Fruit fly (Drosophila melanogaster) whole organism, embryonic: ENCODE measurements around the gene Phb1.
A peak's percentile ranks its signal among the peaks of the same experiment; 100 is the strongest.

Experiments
- Adf1 ChIP-seq: fragments of 200-800 bp; sonication (Bioruptor generic); IDR thresholded peaks from 2 replicates; pipeline ENCODE4 v1.3.6; 2022; ENCODE audit warnings: missing biosample characterization, missing genetic modification characterization
- BEAF-32 ChIP-seq: fragments of 200-800 bp; sonication (Bioruptor generic); optimal IDR thresholded peaks from 3 replicates; lab custom pipeline; 2017; ENCODE audit warnings: missing biosample characterization, missing genetic modification characterization, mild to moderate bottlenecking, moderate library complexity, missing genetic modification reagents
- CG10543 ChIP-seq: fragments of 200-800 bp; sonication (Bioruptor generic); optimal IDR thresholded peaks from 3 replicates; lab custom pipeline; 2017; ENCODE audit warnings: missing biosample characterization, mild to moderate bottlenecking, missing genetic modification characterization, moderate library complexity
- CG11247 ChIP-seq: fragments of 200-800 bp; sonication (Bioruptor generic); IDR thresholded peaks from 2 replicates; pipeline ENCODE4 v1.3.6; 2022; ENCODE audit warnings: missing biosample characterization, missing genetic modification characterization
- CG15479 ChIP-seq: fragments of 200-800 bp; sonication (Bioruptor generic); optimal IDR thresholded peaks from 3 replicates; lab custom pipeline; 2019; ENCODE audit warnings: missing biosample characterization, mild to moderate bottlenecking, missing genetic modification characterization, moderate library complexity
- CG18262 ChIP-seq: fragments of 200-800 bp; optimal IDR thresholded peaks from 3 replicates; lab custom pipeline; 2019; ENCODE audit warnings: missing biosample characterization, mild to moderate bottlenecking, missing genetic modification characterization, moderate library complexity
- CG2202 ChIP-seq: fragments of 200-800 bp; sonication (Bioruptor generic); optimal IDR thresholded peaks from 2 replicates; lab custom pipeline; 2018; ENCODE audit warnings: missing biosample characterization, mild to moderate bottlenecking, missing genetic modification characterization
- CG33557 ChIP-seq: fragments of 200-800 bp; sonication (Bioruptor generic); optimal IDR thresholded peaks from 2 replicates; lab custom pipeline; 2019; ENCODE audit warnings: missing biosample characterization, mild to moderate bottlenecking, missing genetic modification characterization, moderate library complexity
- CG3726 ChIP-seq: fragments of 200-800 bp; sonication (Bioruptor generic); IDR thresholded peaks from 3 replicates; pipeline ENCODE4, ENCODE4 v1.3.6; 2022; ENCODE audit warnings: missing biosample characterization, missing genetic modification characterization
- CG6272 ChIP-seq: fragments of 200-800 bp; sonication (Bioruptor generic); IDR thresholded peaks from 2 replicates; pipeline ENCODE4 v1.3.6; 2022; ENCODE audit warnings: missing biosample characterization, missing genetic modification characterization
- CG8388 ChIP-seq: fragments of 200-800 bp; sonication (Bioruptor generic); optimal IDR thresholded peaks from 2 replicates; lab custom pipeline; 2019; ENCODE audit warnings: missing biosample characterization, mild to moderate bottlenecking, missing genetic modification characterization, moderate library complexity
- Chrac-16 ChIP-seq: fragments of 200-800 bp; sonication (Bioruptor generic); optimal IDR thresholded peaks from 3 replicates; lab custom pipeline; 2016; ENCODE audit warnings: missing biosample characterization, missing genetic modification characterization
- CoRest ChIP-seq: fragments of 200-800 bp; sonication (Bioruptor generic); optimal IDR thresholded peaks from 3 replicates; lab custom pipeline; 2018; ENCODE audit warnings: missing biosample characterization, mild to moderate bottlenecking, missing genetic modification characterization, moderate library complexity
- D ChIP-seq, 2 experiments: fragments of 200-800 bp in 1 of 2; fragments of >200 bp in 1 of 2; sonication (Bioruptor generic) in 1 of 2; optimal IDR thresholded peaks; 2 replicates in 1 of 2; 3 replicates in 1 of 2; lab custom pipeline; 2017; ENCODE audit warnings: mild to moderate bottlenecking in 1 of 2, missing biosample characterization in 1 of 2, missing genetic modification characterization in 1 of 2, missing genetic modification reagents in 1 of 2
- Deaf1 ChIP-seq: fragments of 200-800 bp; optimal IDR thresholded peaks from 3 replicates; lab custom pipeline; 2019; ENCODE audit warnings: missing biosample characterization, mild to moderate bottlenecking, missing genetic modification characterization, moderate library complexity
- Dll ChIP-seq: fragments of 200-800 bp; sonication (Bioruptor generic); IDR thresholded peaks from 4 replicates; pipeline ENCODE4 v1.3.6; 2022; ENCODE audit warnings: missing biosample characterization, missing genetic modification characterization; ENCODE audit not compliant: partially characterized antibody
- E2f2 ChIP-seq: fragments of 200-800 bp; sonication (Bioruptor generic); IDR thresholded peaks from 2 replicates; pipeline ENCODE4 v1.3.6; 2022; ENCODE audit warnings: missing biosample characterization, missing genetic modification characterization
- Fer1 ChIP-seq: fragments of 200-800 bp; sonication (Bioruptor generic); optimal IDR thresholded peaks from 2 replicates; lab custom pipeline; 2017; ENCODE audit warnings: missing biosample characterization, mild to moderate bottlenecking, missing genetic modification characterization
- Fer2 ChIP-seq: fragments of 200-800 bp; sonication (Bioruptor generic); optimal IDR thresholded peaks from 2 replicates; lab custom pipeline; 2018; ENCODE audit warnings: missing biosample characterization, mild to moderate bottlenecking, missing genetic modification characterization, moderate library complexity
- HLH3B ChIP-seq: fragments of 200-800 bp; sonication (Bioruptor generic); IDR thresholded peaks from 2 replicates; pipeline ENCODE4 v1.3.6; 2022; ENCODE audit warnings: missing biosample characterization, missing genetic modification characterization
- HLH4C ChIP-seq: fragments of 200-800 bp; sonication (Bioruptor generic); IDR thresholded peaks from 3 replicates; pipeline ENCODE4 v1.3.6; 2022; ENCODE audit warnings: missing biosample characterization, missing genetic modification characterization; ENCODE audit not compliant: partially characterized antibody
- HLH54F ChIP-seq: fragments of 200-800 bp; sonication (Bioruptor generic); optimal IDR thresholded peaks from 3 replicates; lab custom pipeline; 2016; ENCODE audit warnings: missing biosample characterization, missing genetic modification characterization
- Rfx ChIP-seq: fragments of 200-800 bp; sonication (Bioruptor generic); IDR thresholded peaks from 2 replicates; pipeline ENCODE4 v1.3.6; 2022; ENCODE audit warnings: missing biosample characterization, missing genetic modification characterization
- Side ChIP-seq: fragments of 200-800 bp; sonication (Bioruptor generic); optimal IDR thresholded peaks from 2 replicates; lab custom pipeline; 2016; ENCODE audit warnings: missing biosample characterization, missing genetic modification characterization
- Sox102F ChIP-seq: fragments of 200-800 bp; sonication (Bioruptor generic); optimal IDR thresholded peaks from 2 replicates; lab custom pipeline; 2018; ENCODE audit warnings: missing biosample characterization, mild to moderate bottlenecking, missing genetic modification characterization, moderate library complexity
- Xrp1 ChIP-seq: fragments of 200-800 bp; sonication (Bioruptor generic); IDR thresholded peaks from 2 replicates; pipeline ENCODE4 v1.3.6; 2022; ENCODE audit warnings: missing biosample characterization, missing genetic modification characterization
- abd-A ChIP-seq: fragments of 200-800 bp; sonication (Bioruptor generic); optimal IDR thresholded peaks from 3 replicates; lab custom pipeline; 2019; ENCODE audit warnings: missing biosample characterization, mild to moderate bottlenecking, missing genetic modification characterization, moderate library complexity
- chinmo ChIP-seq: fragments of 200-800 bp; sonication (Bioruptor generic); IDR thresholded peaks from 4 replicates; pipeline ENCODE4 v1.3.6; 2022; ENCODE audit warnings: missing biosample characterization, missing genetic modification characterization; ENCODE audit not compliant: partially characterized antibody
- crol ChIP-seq: fragments of 200-800 bp; sonication (Bioruptor generic); IDR thresholded peaks from 2 replicates; pipeline ENCODE4 v1.3.6; 2022; ENCODE audit warnings: missing biosample characterization, missing genetic modification characterization
- gcm ChIP-seq: fragments of 200-800 bp; sonication (Bioruptor generic); optimal IDR thresholded peaks from 2 replicates; lab custom pipeline; 2019; ENCODE audit warnings: missing biosample characterization, mild to moderate bottlenecking, missing genetic modification characterization, moderate library complexity
- grau ChIP-seq: fragments of 200-800 bp; optimal IDR thresholded peaks from 3 replicates; lab custom pipeline; 2019; ENCODE audit warnings: missing biosample characterization, mild to moderate bottlenecking, missing genetic modification characterization, moderate library complexity
- hkb ChIP-seq, 2 experiments: fragments of 200-800 bp in 1 of 2; fragments of >200 bp in 1 of 2; sonication (Bioruptor generic) in 1 of 2; IDR thresholded peaks in 1 of 2; optimal IDR thresholded peaks in 1 of 2; 2 replicates each; pipeline versions ENCODE4 v1.3.6 to Lab custom; 2017 to 2022; ENCODE audit warnings: missing biosample characterization in 1 of 2, missing genetic modification characterization in 1 of 2
- insv ChIP-seq, 2 experiments: fragments of 200-800 bp; sonication (Bioruptor generic); optimal IDR thresholded peaks; 3 replicates each; lab custom pipeline; 2016 to 2018; ENCODE audit warnings: missing biosample characterization in 2 of 2, missing genetic modification characterization in 2 of 2
- kni ChIP-seq: fragments of 200-800 bp; sonication (Bioruptor generic); optimal IDR thresholded peaks from 3 replicates; lab custom pipeline; 2017; ENCODE audit warnings: mild to moderate bottlenecking, missing biosample characterization, missing genetic modification reagents, missing genetic modification characterization
- lab ChIP-seq: fragments of 200-800 bp; sonication (Bioruptor generic); optimal IDR thresholded peaks from 3 replicates; lab custom pipeline; 2017; ENCODE audit warnings: missing biosample characterization, missing genetic modification characterization, mild to moderate bottlenecking, moderate library complexity, missing genetic modification reagents
- lilli ChIP-seq: fragments of 200-800 bp; sonication (Bioruptor generic); optimal IDR thresholded peaks from 3 replicates; lab custom pipeline; 2016; ENCODE audit warnings: missing biosample characterization, missing genetic modification characterization
- oc ChIP-seq: fragments of 200-800 bp; sonication (Bioruptor generic); optimal IDR thresholded peaks from 2 replicates; lab custom pipeline; 2018; ENCODE audit warnings: missing biosample characterization, mild to moderate bottlenecking, missing genetic modification characterization, moderate library complexity
- pita ChIP-seq: fragments of 200-800 bp; sonication (Bioruptor generic); optimal IDR thresholded peaks from 2 replicates; lab custom pipeline; 2017; ENCODE audit warnings: missing biosample characterization, mild to moderate bottlenecking, missing genetic modification characterization
- pros ChIP-seq: fragments of 200-800 bp; sonication (Bioruptor generic); optimal IDR thresholded peaks from 3 replicates; lab custom pipeline; 2019; ENCODE audit warnings: missing biosample characterization, mild to moderate bottlenecking, missing genetic modification characterization, moderate library complexity
- sd ChIP-seq: fragments of 200-800 bp; sonication (Bioruptor generic); optimal IDR thresholded peaks from 3 replicates; lab custom pipeline; 2018; ENCODE audit warnings: missing biosample characterization, mild to moderate bottlenecking, missing genetic modification characterization, moderate library complexity
- seq ChIP-seq: fragments of 200-800 bp; sonication (Bioruptor generic); IDR thresholded peaks from 2 replicates; pipeline ENCODE4 v1.3.6; 2022; ENCODE audit warnings: missing biosample characterization, missing genetic modification characterization
- slou ChIP-seq: fragments of 200-800 bp; sonication (Bioruptor generic); optimal IDR thresholded peaks from 3 replicates; lab custom pipeline; 2016; ENCODE audit warnings: missing biosample characterization, missing genetic modification characterization
- slp2 ChIP-seq: fragments of 200-800 bp; sonication (Bioruptor generic); optimal IDR thresholded peaks from 2 replicates; lab custom pipeline; 2016; ENCODE audit warnings: missing biosample characterization, missing genetic modification characterization
- so ChIP-seq: fragments of 200-800 bp; sonication (Bioruptor generic); IDR thresholded peaks from 3 replicates; pipeline ENCODE4 v1.3.6; 2022; ENCODE audit warnings: missing biosample characterization, missing genetic modification characterization
- trem ChIP-seq: fragments of 200-800 bp; optimal IDR thresholded peaks from 3 replicates; lab custom pipeline; 2019; ENCODE audit warnings: missing biosample characterization, mild to moderate bottlenecking, missing genetic modification characterization, moderate library complexity
- tx ChIP-seq: fragments of 200-800 bp; sonication (Bioruptor generic); optimal IDR thresholded peaks from 2 replicates; lab custom pipeline; 2016; ENCODE audit warnings: missing biosample characterization, missing genetic modification characterization
- yki ChIP-seq: fragments of >200 bp; optimal IDR thresholded peaks from 3 replicates; lab custom pipeline; 2018

The Phb1 gene

dm6 chr2L:19134814-19135523 lies 11.3 kb upstream of the Phb1 start, which contains the start of gene Polr1D (continued):
- TF ChIP-seq Rfx, result peak; percentile 74
- TF ChIP-seq kni, result peak; percentile 92
- TF ChIP-seq gcm (GFP tag; lab: Kevin White, UChicago), result peak; percentile 30
- TF ChIP-seq Fer1 (GFP tag; lab: Kevin White, UChicago), result no peak
- peak; percentile 78 for TF ChIP-seq CG15479
- TF ChIP-seq Deaf1 (tag; lab: Kevin White, UChicago), result peak; percentile 48
- peak; percentile 19 for TF ChIP-seq CG18262
- TF ChIP-seq slou (GFP tag; lab: Kevin White, UChicago), result no peak
- TF ChIP-seq trem (tag; lab: Kevin White, UChicago), result peak; percentile 6
- TF ChIP-seq Dll (GFP tag; lab: Robert Waterston, UW), result peak; percentile 45; the same call in 1 of the 4 replicates
- peak; percentile 99 for TF ChIP-seq grau (tag; lab: Kevin White, UChicago)
- no peak; the same call in 2 of the 3 replicates for TF ChIP-seq HLH4C (GFP tag; lab: Robert Waterston, UW)
- TF ChIP-seq Adf1 (GFP tag; lab: Robert Waterston, UW), result peak; percentile 54
- peak; percentile 97 for TF ChIP-seq crol (GFP tag; lab: Robert Waterston, UW)
- TF ChIP-seq yki (lab: Kevin White, UChicago), result peak; percentile 32
- peak; percentile 52 for TF ChIP-seq oc (tag; lab: Kevin White, UChicago)
- peak; percentile 91 for TF ChIP-seq D (optimal IDR thresholded peaks at IDR 0.05; lab: Kevin White, UChicago)
- TF ChIP-seq D (GFP tag; optimal IDR thresholded peaks at IDR 0.05; lab: Kevin White, UChicago), result no peak
- peak; percentile 60; the same call in 1 of the 3 replicates for TF ChIP-seq so (GFP tag; lab: Robert Waterston, UW)
- TF ChIP-seq chinmo (GFP tag; lab: Robert Waterston, UW), result peak; percentile 99
- TF ChIP-seq Chrac-16 (GFP tag; lab: Kevin White, UChicago), result no peak
- no peak for TF ChIP-seq hkb (optimal IDR thresholded peaks at IDR 0.05; lab: Kevin White, UChicago)
- TF ChIP-seq hkb (GFP tag; IDR thresholded peaks at IDR 0.05; lab: Robert Waterston, UW), result 0 out of 2 replicates have a peak, but pooled peaks have one; percentile 53
- TF ChIP-seq CG3726 (GFP tag; lab: Robert Waterston, UW), result no peak
- TF ChIP-seq HLH3B (GFP tag; lab: Robert Waterston, UW), result peak; percentile 13; the same call in 1 of the 2 replicates
- TF ChIP-seq tx (GFP tag; lab: Kevin White, UChicago), result no peak
- no peak for TF ChIP-seq Side
- peak; percentile 2 for TF ChIP-seq CG33557 (GFP tag; lab: Kevin White, UChicago)
- TF ChIP-seq CG11247 (GFP tag; lab: Robert Waterston, UW), result 0 out of 2 replicates have a peak, but pooled peaks have one; percentile 32
- peak; percentile 99 for TF ChIP-seq pros
- TF ChIP-seq CG2202 (tag; lab: Kevin White, UChicago), result no peak
- TF ChIP-seq slp2 (GFP tag; lab: Kevin White, UChicago), result no peak
- no peak for TF ChIP-seq Sox102F (GFP tag; lab: Kevin White, UChicago)
- TF ChIP-seq sd (tag; lab: Kevin White, UChicago), result peak; percentile 52
- TF ChIP-seq CG10543 (GFP tag; lab: Kevin White, UChicago), result peak; percentile 43
- TF ChIP-seq Xrp1 (GFP tag; lab: Robert Waterston, UW), result peak; percentile 55; the same call in 1 of the 2 replicates
- TF ChIP-seq E2f2, result peak; percentile 11; the same call in 1 of the 2 replicates
- peak; percentile 33 for TF ChIP-seq CG8388 (GFP tag; lab: Kevin White, UChicago)
- peak; percentile 28 for TF ChIP-seq lab
- TF ChIP-seq Fer2 (tag; lab: Kevin White, UChicago), result no peak
- peak; percentile 94 for TF ChIP-seq abd-A (tag; lab: Kevin White, UChicago)
- TF ChIP-seq CoRest (tag; lab: Kevin White, UChicago), result peak; percentile 48
- no peak for TF ChIP-seq CG6272
- TF ChIP-seq pita (GFP tag; lab: Kevin White, UChicago), result no peak
- TF ChIP-seq lilli (GFP tag; lab: Kevin White, UChicago), result no peak
- no peak for TF ChIP-seq HLH54F (GFP tag; lab: Kevin White, UChicago)
- TF ChIP-seq BEAF-32 (GFP tag; lab: Kevin White, UChicago), result no peak
- TF ChIP-seq seq (GFP tag; lab: Robert Waterston, UW), result peak; percentile 62
- TF ChIP-seq insv (GFP tag; optimal IDR thresholded peaks at IDR 0.05; lab: Kevin White, UChicago), result peak; percentile 55 to 98
